Worm (Caenorhabditis elegans) whole organism, late embryonic: ENCODE results near the gene rbg-1.

Experiments
- ceh-19 ChIP-seq: fragments of 200-800 bp; sonication (Bioruptor generic); optimal IDR thresholded peaks from 2 replicates; lab custom pipeline; 2018; ENCODE audit warnings: mild to moderate bottlenecking, missing genetic modification characterization, missing compliant biosample characterization
- ets-4 ChIP-seq: sonication (generic microtip); optimal IDR thresholded peaks from 2 replicates; lab custom pipeline; 2016; ENCODE audit warnings: missing genetic modification characterization, missing compliant biosample characterization
- fkh-10 ChIP-seq: fragments of 150-350 bp; optimal IDR thresholded peaks from 2 replicates; lab custom pipeline; 2014; ENCODE audit warnings: missing biosample characterization, missing genetic modification reagents, missing genetic modification characterization
- pqm-1 ChIP-seq: sonication (generic microtip); optimal IDR thresholded peaks from 2 replicates; lab custom pipeline; 2016; ENCODE audit warnings: missing genetic modification characterization, missing compliant biosample characterization

ce11 chrX:14993744-14994143 is 10.4 kb downstream of the rbg-1 start:
- TF ChIP-seq pqm-1 = no peak
- TF ChIP-seq ceh-19 (GFP tag; lab: Kevin White, UChicago) = no peak
- no peak for TF ChIP-seq fkh-10 (GFP tag; lab: Kevin White, UChicago)
- TF ChIP-seq ets-4 (tag; lab: Kevin White, UChicago) = no peak
